Worm (Caenorhabditis elegans): ENCODE measurements around the gene Y53F4B.12.

Y53F4B.12 gene

DNA sequence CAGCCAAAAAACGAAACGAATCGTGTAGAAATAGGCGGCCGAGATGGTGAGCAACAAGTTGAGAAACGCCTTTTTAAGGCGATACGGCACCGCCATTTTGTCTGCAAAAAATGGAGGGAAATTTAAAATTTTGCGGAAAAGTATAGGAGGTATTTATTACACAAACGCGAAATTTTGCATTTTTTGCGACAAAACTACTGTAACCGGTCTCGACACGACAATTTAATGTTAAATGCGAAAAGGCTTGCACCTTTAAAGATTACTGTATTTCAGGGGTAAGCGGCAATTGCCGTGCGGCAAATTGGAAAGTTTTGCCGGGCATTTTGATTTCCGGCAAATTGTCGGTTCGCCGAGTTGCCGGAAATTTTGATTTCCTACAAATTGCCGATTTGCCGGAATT is 52.5 kb downstream of the Y53F4B.12 start, which contains the start of gene Y53F4B.18:
Y53F4B.18 (minus strand) TSS at position 101 of the 400 bp plus-strand sequence.
- TF ChIP-seq ceh-40 (GFP tag; IDR thresholded peaks at IDR 0.05) (no peak), hsf-1 (GFP tag; IDR thresholded peaks at IDR 0.05) (no peak), lag-1 (GFP tag; IDR thresholded peaks at IDR 0.05) (no peak), nhr-120 (GFP tag; IDR thresholded peaks at IDR 0.05) (no peak), somi-1 (GFP tag; optimal IDR thresholded peaks at IDR 0.05) (no peak)

ce11 chrII:15074760-15075159 is 55.7 kb downstream of the Y53F4B.12 start:
- no peak for TF ChIP-seq C17E4.6 (GFP tag; IDR thresholded peaks at IDR 0.05)
- TF ChIP-seq nhr-80 (tag; optimal IDR thresholded peaks at IDR 0.05): peak; percentile 60
- no peak for TF ChIP-seq nfya-1 (tag; optimal IDR thresholded peaks at IDR 0.05; ENCODE audit: borderline replicate concordance, insufficient read depth)
- peak; percentile 3 for TF ChIP-seq lin-40 (tag; optimal IDR thresholded peaks at IDR 0.05)
- TF ChIP-seq madf-3 (GFP tag; IDR thresholded peaks at IDR 0.05): no peak
